Fruit fly (Drosophila melanogaster) S2 (cell line): ENCODE measurements around the gene Hsp70Ab.

Source experiments
- CG8478 ChIP-seq: fragments of >200 bp; optimal IDR thresholded peaks from 2 replicates; lab custom pipeline; 2018
- CTCF ChIP-seq, 2 experiments: fragments of >200 bp; optimal IDR thresholded peaks; 2 replicates each; lab custom pipeline; 2018

Gene Hsp70Ab

DNA sequence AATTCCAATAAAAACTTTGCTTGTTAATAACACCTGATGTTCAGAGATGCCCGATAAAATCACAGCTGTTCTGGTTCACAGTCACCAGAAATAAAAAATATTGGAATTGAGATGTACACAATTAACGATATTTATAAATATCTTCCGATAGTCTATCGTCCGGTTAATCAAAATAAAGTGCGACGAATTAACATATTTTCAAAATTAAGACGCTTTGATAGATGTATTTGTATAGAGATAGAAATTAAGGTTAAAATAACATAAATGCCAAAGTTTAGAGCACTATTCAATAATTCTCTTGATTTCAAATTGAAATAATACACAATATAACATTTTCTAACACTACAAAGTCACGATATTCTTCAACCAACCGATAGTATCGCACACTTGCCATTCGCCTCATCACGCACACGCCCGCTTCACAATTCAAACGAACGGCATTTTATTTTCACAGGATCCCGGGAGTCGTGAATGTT lies 4.4 kb downstream of the Hsp70Ab start, which contains the start of the genes CG3281 and aurA:
Gene CG3281 (minus strand): TSS at position 67 of the 476 bp plus-strand sequence.
Gene aurA (plus strand): TSS at position 386 of the 476 bp plus-strand sequence.
- TF ChIP-seq CG8478 (lab: Kevin White, UChicago), result no peak
- TF ChIP-seq CTCF (optimal IDR thresholded peaks at IDR 0.05; lab: Kevin White, UChicago), result no peak

DNA sequence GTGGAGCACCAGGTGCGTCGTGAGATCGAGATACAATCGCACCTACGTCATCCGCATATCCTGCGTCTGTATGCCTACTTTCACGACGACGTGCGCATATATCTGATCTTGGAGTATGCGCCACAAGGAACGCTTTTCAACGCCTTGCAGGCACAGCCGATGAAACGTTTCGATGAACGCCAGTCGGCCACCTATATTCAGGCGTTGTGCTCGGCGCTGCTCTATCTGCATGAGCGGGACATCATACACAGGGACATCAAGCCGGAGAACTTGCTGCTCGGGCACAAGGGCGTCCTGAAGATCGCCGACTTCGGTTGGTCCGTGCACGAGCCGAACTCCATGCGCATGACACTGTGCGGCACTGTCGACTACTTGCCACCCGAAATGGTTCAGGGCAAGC lies 5.7 kb downstream of the Hsp70Ab start:
- TF ChIP-seq CG8478 (lab: Kevin White, UChicago) (no peak), CTCF (optimal IDR thresholded peaks at IDR 0.05; lab: Kevin White, UChicago) (no peak)

DNA sequence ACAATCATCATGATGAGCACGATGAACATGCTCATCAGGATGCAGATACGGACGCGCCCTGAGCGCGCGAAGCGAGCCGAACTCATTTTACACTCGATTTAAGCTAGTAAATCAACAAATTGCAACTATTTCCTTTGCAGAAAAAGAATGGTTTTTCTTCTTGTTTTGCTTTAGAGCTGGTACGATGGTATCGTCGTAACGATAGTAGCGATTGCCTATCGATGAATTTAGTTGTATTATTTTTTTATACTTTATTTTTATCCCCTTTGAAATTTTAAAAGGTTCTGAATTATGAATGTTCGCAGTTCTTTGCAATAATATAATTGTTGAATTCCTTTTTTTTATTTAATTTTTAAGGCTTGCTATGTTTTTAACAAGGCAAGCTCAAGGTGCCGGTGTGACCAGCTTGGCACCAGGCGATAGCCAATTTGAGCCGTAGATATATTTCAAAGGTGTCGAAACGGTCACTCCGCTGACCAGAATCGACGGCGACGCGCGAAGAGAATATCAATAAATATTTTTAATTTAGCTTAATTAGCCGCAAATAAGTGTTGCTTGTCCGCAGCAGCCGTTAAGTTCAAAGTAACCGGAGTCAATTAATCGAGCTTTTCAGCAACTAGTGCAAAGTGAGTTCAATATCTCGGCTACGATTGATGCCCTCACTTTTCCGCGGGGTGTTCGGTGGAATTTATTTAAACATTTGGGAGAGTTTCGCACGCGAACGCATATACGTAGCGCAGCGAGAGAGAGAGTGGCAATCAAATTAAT lies 9.1 kb downstream of the Hsp70Ab start, which contains the start of the genes CG12213 and GC1:
Gene CG12213 (minus strand): TSS at position 430 of the 768 bp plus-strand sequence.
Gene GC1 (plus strand): TSS at position 447 of the 768 bp plus-strand sequence.
- TF ChIP-seq CTCF (optimal IDR thresholded peaks at IDR 0.05; lab: Kevin White, UChicago) (peak in 1 of 2 experiments; percentile 16), CG8478 (lab: Kevin White, UChicago) (no peak)

DNA sequence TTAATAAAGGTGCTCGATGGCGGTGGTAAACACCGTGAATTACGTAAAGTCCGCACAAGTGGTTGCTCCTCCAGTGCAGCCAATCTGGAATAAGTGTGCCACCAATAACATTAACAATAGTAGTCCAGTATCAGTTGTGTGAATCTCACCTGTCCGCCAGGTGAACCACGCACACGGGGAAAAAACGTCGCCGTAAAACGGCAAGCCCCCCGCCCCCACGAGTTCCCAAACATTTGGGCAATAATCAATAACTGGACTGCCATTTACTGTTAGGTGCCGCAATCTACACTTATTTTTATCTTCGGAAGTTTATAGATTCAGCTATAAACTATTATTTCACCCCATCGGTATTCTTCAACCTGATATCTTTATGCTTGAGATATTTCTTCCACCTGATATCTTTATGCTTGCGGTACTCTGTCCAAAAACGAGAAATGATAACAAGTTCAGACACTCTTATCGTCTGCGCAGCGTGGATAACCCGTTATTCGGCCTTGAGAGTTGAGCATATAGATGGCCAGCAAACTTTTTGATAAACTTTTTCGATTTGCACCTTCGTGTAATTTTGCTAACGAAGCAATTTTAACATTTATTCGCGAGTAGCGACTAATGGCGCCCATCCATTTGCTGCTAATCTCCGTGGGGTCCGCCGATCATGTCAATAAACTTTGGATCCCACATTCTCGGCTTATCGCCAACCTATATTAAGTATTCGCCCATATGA lies 9.9 kb downstream of the Hsp70Ab start:
- no peak for TF ChIP-seq CTCF (optimal IDR thresholded peaks at IDR 0.05; lab: Kevin White, UChicago)
- no peak for TF ChIP-seq CG8478 (lab: Kevin White, UChicago)

DNA sequence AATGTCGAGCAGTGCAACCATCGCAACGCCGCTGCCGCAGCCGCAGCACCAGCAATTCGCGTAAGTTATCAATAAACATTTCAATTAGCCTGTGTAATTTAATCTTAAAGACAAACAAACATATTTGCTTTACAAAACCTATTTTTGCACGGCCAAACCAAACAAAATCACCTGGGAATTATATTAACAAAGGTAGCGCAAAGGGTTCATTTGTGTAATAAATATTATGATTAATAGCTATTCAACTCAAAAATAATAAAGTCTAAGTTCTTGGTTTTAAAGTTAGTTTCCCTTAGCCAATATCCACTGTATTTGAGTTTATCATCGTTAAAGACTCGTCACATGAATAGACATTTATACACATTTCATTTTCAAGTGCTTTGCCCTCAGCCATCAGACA lies 10.9 kb downstream of the Hsp70Ab start:
- TF ChIP-seq CTCF (optimal IDR thresholded peaks at IDR 0.05; lab: Kevin White, UChicago), result no peak
- TF ChIP-seq CG8478 (lab: Kevin White, UChicago), result no peak

DNA sequence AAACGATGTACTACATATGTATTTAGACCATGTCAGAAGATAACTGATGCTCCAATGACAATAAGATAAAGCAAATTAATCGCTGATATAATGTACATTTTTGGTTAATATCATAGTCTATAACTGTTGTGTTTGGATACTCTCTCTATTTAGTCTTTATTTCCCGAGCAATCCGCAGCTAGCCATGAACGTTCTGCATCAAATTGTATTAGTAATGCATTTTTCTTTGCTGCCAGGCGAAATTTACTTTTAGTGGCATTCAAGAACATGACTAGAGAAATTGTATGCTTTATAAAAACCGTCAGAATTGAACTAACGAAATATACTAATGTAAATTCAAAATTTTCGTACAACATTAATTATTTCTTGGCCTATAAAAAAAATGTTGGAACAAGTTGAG lies 13.1 kb downstream of the Hsp70Ab start, which contains the start of gene GC2:
Gene GC2 (plus strand): TSS at position 301 of the 400 bp plus-strand sequence.
- no peak for TF ChIP-seq CTCF (optimal IDR thresholded peaks at IDR 0.05; lab: Kevin White, UChicago)
- no peak for TF ChIP-seq CG8478 (lab: Kevin White, UChicago)

DNA sequence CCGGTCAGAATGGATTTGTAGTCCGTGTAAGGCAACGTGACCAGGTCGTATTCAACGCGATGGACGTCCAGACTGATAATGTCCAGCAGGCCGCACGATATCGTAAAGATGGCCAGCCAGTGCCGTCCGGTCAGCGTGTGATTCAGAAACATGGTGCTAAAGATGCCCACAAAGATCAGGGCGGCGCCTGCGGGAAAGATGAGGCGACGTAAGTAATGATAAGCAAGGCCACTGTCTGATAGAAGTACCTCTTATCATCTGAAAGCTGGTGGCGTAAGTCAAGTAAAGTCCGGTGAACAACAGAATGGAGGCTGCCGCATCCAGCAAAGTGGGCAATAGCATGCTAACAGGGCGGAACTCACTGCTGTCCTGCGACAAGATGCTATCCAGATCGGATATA lies 15.5 kb downstream of the Hsp70Ab start:
- TF ChIP-seq CG8478 (lab: Kevin White, UChicago) (no peak), CTCF (optimal IDR thresholded peaks at IDR 0.05; lab: Kevin White, UChicago) (no peak)

DNA sequence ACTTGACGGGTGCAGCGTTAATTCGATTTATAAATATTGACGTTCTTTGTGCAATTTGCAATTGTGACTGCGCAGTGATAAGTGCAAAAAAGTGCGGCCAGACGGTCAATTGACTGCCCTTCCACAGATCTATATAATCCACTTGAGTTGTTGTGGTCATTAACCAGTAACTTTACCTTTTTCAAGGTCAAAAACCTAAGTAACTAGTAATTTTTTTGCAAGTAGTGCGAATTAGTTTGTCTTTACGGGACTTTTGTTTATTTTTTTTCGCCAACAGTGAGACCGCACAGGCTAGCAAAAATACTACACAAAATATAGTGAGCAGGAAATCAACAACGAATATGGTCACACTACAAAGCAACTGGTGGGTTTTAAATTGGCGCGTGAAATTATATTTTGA lies 16.3 kb downstream of the Hsp70Ab start, which contains the start of gene Tango9:
Gene Tango9 (minus strand): TSS at position 280 of the 400 bp plus-strand sequence.
- TF ChIP-seq CG8478 (lab: Kevin White, UChicago) (no peak), CTCF (optimal IDR thresholded peaks at IDR 0.05; lab: Kevin White, UChicago) (no peak)

DNA sequence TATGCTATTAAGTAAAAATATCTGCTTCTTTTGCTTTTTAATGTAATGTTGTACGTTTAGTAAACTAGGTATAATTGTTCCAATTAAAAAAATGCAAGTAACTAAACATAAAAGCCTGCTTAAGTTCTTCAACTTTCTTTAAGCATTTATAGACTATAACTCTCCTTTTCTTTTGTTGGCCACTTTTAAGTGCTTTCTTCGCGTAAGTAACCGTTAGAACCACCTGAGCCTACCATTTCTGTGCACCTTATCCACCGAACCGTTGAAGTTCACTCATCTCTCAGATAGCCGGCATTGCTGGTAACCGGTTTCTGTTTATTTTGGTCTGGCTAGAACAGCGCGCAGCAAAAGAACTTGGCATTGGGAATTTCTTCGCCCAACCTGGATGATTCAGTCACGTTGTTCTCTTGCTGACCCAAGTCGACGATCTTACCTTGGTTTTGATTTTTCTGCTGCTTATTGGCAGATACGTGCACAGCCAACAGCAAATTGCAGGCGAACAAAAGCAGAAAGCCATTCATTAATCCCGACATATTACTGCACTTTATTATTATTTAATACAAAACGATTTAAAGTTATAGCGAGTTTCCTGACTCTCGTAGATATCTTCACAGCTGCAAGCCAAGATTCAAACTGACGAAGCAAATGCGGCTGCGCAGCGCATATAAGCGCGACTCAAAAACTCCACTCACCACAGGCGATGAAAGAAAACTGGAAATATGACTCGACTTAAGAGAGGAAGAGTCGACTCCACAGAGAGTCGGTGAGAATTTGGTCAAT lies 18.4 kb downstream of the Hsp70Ab start, which contains the start of gene CG10005:
Gene CG10005 (minus strand): TSS at position 642 of the 780 bp plus-strand sequence.
- TF ChIP-seq CTCF (optimal IDR thresholded peaks at IDR 0.05; lab: Kevin White, UChicago) (no peak), CG8478 (lab: Kevin White, UChicago) (no peak)

DNA sequence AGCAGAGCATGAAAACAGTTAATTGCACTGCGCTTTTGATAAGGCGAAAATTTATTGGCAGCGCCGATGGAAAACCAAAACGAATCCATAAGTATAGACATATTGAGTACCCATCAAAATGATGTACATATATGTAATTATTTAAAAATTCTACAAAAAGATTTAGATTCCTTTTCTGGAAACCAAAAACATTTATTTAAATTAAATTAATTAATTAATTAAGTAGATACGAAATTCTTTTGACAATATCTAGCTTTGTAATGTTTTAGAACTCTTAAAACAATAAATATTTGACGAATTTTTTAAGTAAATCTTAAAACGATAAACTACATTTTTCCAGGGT lies 19.0 kb downstream of the Hsp70Ab start:
- no peak for TF ChIP-seq CG8478 (lab: Kevin White, UChicago)
- TF ChIP-seq CTCF (optimal IDR thresholded peaks at IDR 0.05; lab: Kevin White, UChicago), result no peak

DNA sequence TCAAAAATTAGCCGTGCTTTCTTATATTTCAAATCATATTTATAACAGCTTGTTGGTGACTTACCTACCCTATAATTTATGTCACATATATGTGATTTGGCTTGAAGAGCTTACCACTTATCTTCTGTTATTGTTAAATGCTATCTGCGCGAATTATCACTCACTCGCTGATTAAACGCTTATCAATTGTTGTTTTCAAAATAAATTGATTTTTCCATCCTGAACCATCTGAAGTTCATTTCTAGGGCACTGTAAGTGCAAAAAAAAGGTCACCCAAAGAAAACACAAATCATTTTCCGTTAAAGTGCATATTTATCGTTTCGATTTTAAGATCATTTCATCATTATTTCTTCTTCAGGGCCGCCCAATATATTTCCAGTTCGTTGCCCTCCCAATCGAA lies 19.9 kb downstream of the Hsp70Ab start:
- TF ChIP-seq CG8478 (lab: Kevin White, UChicago), result no peak
- TF ChIP-seq CTCF (optimal IDR thresholded peaks at IDR 0.05; lab: Kevin White, UChicago), result no peak

DNA sequence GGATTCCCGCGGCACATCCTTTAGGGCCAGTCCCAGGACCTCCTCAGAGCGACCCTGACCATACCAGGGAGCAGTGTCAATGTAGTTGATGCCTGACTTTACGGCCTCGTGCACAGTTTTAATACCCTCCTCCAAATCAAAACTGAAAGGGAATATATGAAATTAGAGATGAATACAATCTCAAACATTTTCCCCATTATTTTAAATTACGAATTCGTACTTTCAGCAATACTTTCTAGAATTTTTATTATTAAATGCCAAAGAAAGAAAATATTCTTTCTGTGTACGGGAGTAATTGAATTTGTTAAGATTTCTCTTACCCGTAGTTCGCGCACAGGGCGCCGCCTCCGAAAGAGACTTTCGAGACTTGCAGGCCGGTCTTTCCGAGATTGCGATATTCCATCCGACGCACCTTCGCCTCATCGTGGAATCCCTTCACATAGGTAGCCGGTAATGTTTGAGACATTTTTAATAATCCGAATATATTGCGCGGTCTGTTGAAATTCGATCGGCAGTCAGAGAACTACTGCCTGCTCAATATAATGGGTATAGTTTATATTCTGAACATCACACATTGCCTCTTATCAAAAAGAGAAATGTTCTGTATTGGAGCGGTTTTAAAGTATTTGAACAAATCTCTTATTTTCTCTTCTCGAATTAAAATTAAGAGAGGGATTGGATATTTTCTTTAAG lies 21.7 kb downstream of the Hsp70Ab start, which contains the start of gene CG18547:
Gene CG18547 (minus strand): TSS at position 512 of the 693 bp plus-strand sequence.
- TF ChIP-seq CG8478 (lab: Kevin White, UChicago) (no peak), CTCF (optimal IDR thresholded peaks at IDR 0.05; lab: Kevin White, UChicago) (no peak)

DNA sequence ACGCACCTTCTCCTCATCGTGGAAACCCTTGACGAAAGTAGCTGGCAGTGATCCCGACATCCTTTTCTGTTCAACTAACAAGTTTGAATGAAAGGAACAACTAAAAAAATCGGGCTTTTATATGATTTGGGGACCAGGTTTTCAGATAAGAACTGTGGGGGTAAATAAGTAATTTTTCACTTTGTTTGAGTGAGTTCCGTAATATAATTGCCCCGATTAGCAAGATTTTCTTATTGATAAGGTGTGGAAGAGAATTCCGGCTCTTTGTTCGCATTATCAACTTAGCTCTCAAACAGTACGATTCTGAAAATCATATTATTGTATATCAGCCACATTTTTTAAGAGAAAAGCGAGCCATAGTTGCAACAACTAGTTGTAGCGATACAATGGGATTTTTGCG lies 23.6 kb downstream of the Hsp70Ab start, which contains the start of gene CG12224:
Gene CG12224 (minus strand): TSS at position 101 of the 400 bp plus-strand sequence.
- TF ChIP-seq CTCF (optimal IDR thresholded peaks at IDR 0.05; lab: Kevin White, UChicago) (no peak), CG8478 (lab: Kevin White, UChicago) (no peak)
